Fruit fly (Drosophila melanogaster) whole organism, embryonic: ENCODE results near the gene CG34179.

ENCODE experiments used
- Aef1 ChIP-seq: fragments of 200-800 bp; sonication (Bioruptor generic); IDR thresholded peaks from 3 replicates; pipeline ENCODE4 v1.3.6; 2022; ENCODE audit warnings: missing biosample characterization, missing genetic modification characterization
- Atf-2 ChIP-seq: fragments of 200-800 bp; sonication (Bioruptor generic); optimal IDR thresholded peaks from 2 replicates; lab custom pipeline; 2016; ENCODE audit warnings: missing biosample characterization, missing genetic modification characterization
- CG10267 ChIP-seq: fragments of 200-800 bp; sonication (Bioruptor generic); optimal IDR thresholded peaks from 2 replicates; lab custom pipeline; 2018; ENCODE audit warnings: missing biosample characterization, mild to moderate bottlenecking, missing genetic modification characterization, moderate library complexity
- CG10462 ChIP-seq: fragments of 200-800 bp; sonication (Bioruptor generic); optimal IDR thresholded peaks from 2 replicates; lab custom pipeline; 2016; ENCODE audit warnings: missing biosample characterization, missing genetic modification characterization
- CG10543 ChIP-seq: fragments of 200-800 bp; sonication (Bioruptor generic); optimal IDR thresholded peaks from 3 replicates; lab custom pipeline; 2017; ENCODE audit warnings: missing biosample characterization, mild to moderate bottlenecking, missing genetic modification characterization, moderate library complexity
- CG10959 ChIP-seq: fragments of 200-800 bp; sonication (Bioruptor generic); IDR thresholded peaks from 2 replicates; pipeline ENCODE4 v1.3.6; 2022; ENCODE audit warnings: missing biosample characterization, missing genetic modification characterization
- CG10979 ChIP-seq: fragments of 200-800 bp; sonication (Bioruptor generic); optimal IDR thresholded peaks from 2 replicates; lab custom pipeline; 2018; ENCODE audit warnings: missing biosample characterization, mild to moderate bottlenecking, missing genetic modification characterization, moderate library complexity
- CG12219 ChIP-seq: fragments of 200-800 bp; sonication (Bioruptor generic); optimal IDR thresholded peaks from 3 replicates; lab custom pipeline; 2018; ENCODE audit warnings: missing biosample characterization, mild to moderate bottlenecking, missing genetic modification characterization
- CG12391 ChIP-seq: fragments of 200-800 bp; sonication (Bioruptor generic); optimal IDR thresholded peaks from 3 replicates; lab custom pipeline; 2018; ENCODE audit warnings: missing biosample characterization, mild to moderate bottlenecking, missing genetic modification characterization, moderate library complexity
- CG15479 ChIP-seq: fragments of 200-800 bp; sonication (Bioruptor generic); optimal IDR thresholded peaks from 3 replicates; lab custom pipeline; 2019; ENCODE audit warnings: missing biosample characterization, mild to moderate bottlenecking, missing genetic modification characterization, moderate library complexity
- CG15601 ChIP-seq: fragments of 200-800 bp; sonication (Bioruptor generic); optimal IDR thresholded peaks from 3 replicates; lab custom pipeline; 2019; ENCODE audit warnings: missing biosample characterization, mild to moderate bottlenecking, missing genetic modification characterization, moderate library complexity
- CG17359 ChIP-seq: fragments of 200-800 bp; sonication (Bioruptor generic); optimal IDR thresholded peaks from 3 replicates; lab custom pipeline; 2018; ENCODE audit warnings: missing biosample characterization, mild to moderate bottlenecking, missing genetic modification characterization, moderate library complexity
- CG17802 ChIP-seq: fragments of 200-800 bp; sonication (Bioruptor generic); optimal IDR thresholded peaks from 2 replicates; lab custom pipeline; 2018; ENCODE audit warnings: missing biosample characterization, mild to moderate bottlenecking, missing genetic modification characterization, moderate library complexity
- CG2202 ChIP-seq: fragments of 200-800 bp; sonication (Bioruptor generic); optimal IDR thresholded peaks from 2 replicates; lab custom pipeline; 2018; ENCODE audit warnings: missing biosample characterization, mild to moderate bottlenecking, missing genetic modification characterization
- CG31365 ChIP-seq: fragments of 200-800 bp; sonication (Bioruptor generic); optimal IDR thresholded peaks from 2 replicates; lab custom pipeline; 2018; ENCODE audit warnings: missing biosample characterization, mild to moderate bottlenecking, missing genetic modification characterization
- CG31388 ChIP-seq: fragments of 200-800 bp; sonication (Bioruptor generic); optimal IDR thresholded peaks from 2 replicates; lab custom pipeline; 2016; ENCODE audit warnings: missing biosample characterization, missing genetic modification characterization
- CG31441 ChIP-seq: fragments of 200-800 bp; sonication (Bioruptor generic); IDR thresholded peaks from 2 replicates; pipeline ENCODE4 v1.3.6; 2022; ENCODE audit warnings: missing biosample characterization, missing genetic modification characterization
- CG32532 ChIP-seq: fragments of 200-800 bp; sonication (Bioruptor generic); IDR thresholded peaks from 2 replicates; pipeline ENCODE4 v1.3.6; 2022; ENCODE audit warnings: missing biosample characterization, missing genetic modification characterization
- CG34422 ChIP-seq: fragments of 200-800 bp; sonication (Bioruptor generic); IDR thresholded peaks from 3 replicates; pipeline ENCODE4 v1.3.6; 2022; ENCODE audit warnings: missing biosample characterization, missing genetic modification characterization
- CG3847 ChIP-seq: fragments of 200-800 bp; sonication (Bioruptor generic); IDR thresholded peaks from 2 replicates; pipeline ENCODE4 v1.3.6; 2022; ENCODE audit warnings: missing biosample characterization, missing genetic modification characterization
- CG6689 ChIP-seq: fragments of 200-800 bp; sonication (Bioruptor generic); IDR thresholded peaks from 2 replicates; pipeline ENCODE4 v1.3.6; 2022; ENCODE audit warnings: missing biosample characterization, missing genetic modification characterization
- CG8924 ChIP-seq: fragments of 200-800 bp; optimal IDR thresholded peaks from 3 replicates; lab custom pipeline; 2019; ENCODE audit warnings: missing biosample characterization, mild to moderate bottlenecking, missing genetic modification characterization, moderate library complexity
- CG9727 ChIP-seq: fragments of 200-800 bp; sonication (Bioruptor generic); optimal IDR thresholded peaks from 3 replicates; lab custom pipeline; 2017; ENCODE audit warnings: missing biosample characterization, mild to moderate bottlenecking, missing genetic modification characterization
- CG9932 ChIP-seq: fragments of 200-800 bp; sonication (Bioruptor generic); IDR thresholded peaks from 2 replicates; pipeline ENCODE4 v1.3.6; 2022; ENCODE audit warnings: missing biosample characterization, missing genetic modification characterization
- CoRest ChIP-seq: fragments of 200-800 bp; sonication (Bioruptor generic); optimal IDR thresholded peaks from 3 replicates; lab custom pipeline; 2018; ENCODE audit warnings: missing biosample characterization, mild to moderate bottlenecking, missing genetic modification characterization, moderate library complexity
- CrebB ChIP-seq: fragments of 200-800 bp; sonication (Bioruptor generic); optimal IDR thresholded peaks from 3 replicates; lab custom pipeline; 2018; ENCODE audit warnings: missing biosample characterization, mild to moderate bottlenecking, missing genetic modification characterization
- D ChIP-seq, 2 experiments: fragments of 200-800 bp in 1 of 2; fragments of >200 bp in 1 of 2; sonication (Bioruptor generic) in 1 of 2; optimal IDR thresholded peaks; 2 replicates in 1 of 2; 3 replicates in 1 of 2; lab custom pipeline; 2017; ENCODE audit warnings: mild to moderate bottlenecking in 1 of 2, missing biosample characterization in 1 of 2, missing genetic modification characterization in 1 of 2, missing genetic modification reagents in 1 of 2
- D19A ChIP-seq: fragments of 200-800 bp; optimal IDR thresholded peaks from 3 replicates; lab custom pipeline; 2019; ENCODE audit warnings: missing biosample characterization, mild to moderate bottlenecking, missing genetic modification characterization, moderate library complexity
- Dip2 ChIP-seq: fragments of 200-800 bp; sonication (Bioruptor generic); IDR thresholded peaks from 2 replicates; pipeline ENCODE4 v1.3.6; 2022; ENCODE audit warnings: missing biosample characterization, missing genetic modification characterization
- Drgx ChIP-seq: fragments of 200-800 bp; sonication (Bioruptor generic); IDR thresholded peaks from 2 replicates; pipeline ENCODE4 v1.3.6; 2022; ENCODE audit warnings: missing biosample characterization, missing genetic modification characterization
- E2f1 ChIP-seq: fragments of 200-800 bp; sonication (Bioruptor generic); IDR thresholded peaks from 2 replicates; pipeline ENCODE4 v1.3.6; 2022; ENCODE audit warnings: missing biosample characterization, missing genetic modification characterization
- Fer2 ChIP-seq: fragments of 200-800 bp; sonication (Bioruptor generic); optimal IDR thresholded peaks from 2 replicates; lab custom pipeline; 2018; ENCODE audit warnings: missing biosample characterization, mild to moderate bottlenecking, missing genetic modification characterization, moderate library complexity
- Fer3 ChIP-seq: fragments of 200-800 bp; sonication (Bioruptor generic); optimal IDR thresholded peaks from 2 replicates; lab custom pipeline; 2018; ENCODE audit warnings: missing biosample characterization, mild to moderate bottlenecking, missing genetic modification characterization, moderate library complexity
- HLHmδ ChIP-seq: fragments of 200-800 bp; sonication (Bioruptor generic); optimal IDR thresholded peaks from 2 replicates; lab custom pipeline; 2018; ENCODE audit warnings: missing biosample characterization, mild to moderate bottlenecking, missing genetic modification characterization, moderate library complexity
- MTF-1 ChIP-seq: fragments of 200-800 bp; sonication (Bioruptor generic); optimal IDR thresholded peaks from 2 replicates; lab custom pipeline; 2018; ENCODE audit warnings: missing biosample characterization, mild to moderate bottlenecking, missing genetic modification characterization, borderline replicate concordance
- Mes4 ChIP-seq: fragments of 200-800 bp; sonication (Bioruptor generic); optimal IDR thresholded peaks from 2 replicates; lab custom pipeline; 2016; ENCODE audit warnings: missing biosample characterization, missing genetic modification characterization
- Oaz ChIP-seq: fragments of 200-800 bp; sonication (Bioruptor generic); IDR thresholded peaks from 2 replicates; pipeline ENCODE4 v1.3.6; 2022; ENCODE audit warnings: missing biosample characterization, missing genetic modification characterization
- Ptx1 ChIP-seq: fragments of 200-800 bp; sonication (Bioruptor generic); IDR thresholded peaks from 2 replicates; pipeline ENCODE4 v1.3.6; 2022; ENCODE audit warnings: missing biosample characterization, missing genetic modification characterization
- Vsx1 ChIP-seq: fragments of 200-800 bp; sonication (Bioruptor generic); optimal IDR thresholded peaks from 2 replicates; lab custom pipeline; 2017; ENCODE audit warnings: missing biosample characterization, mild to moderate bottlenecking, missing genetic modification characterization, missing genetic modification reagents
- chif ChIP-seq, 2 experiments: fragments of 200-800 bp; sonication (Bioruptor generic); optimal IDR thresholded peaks; 3 replicates each; lab custom pipeline; 2016; ENCODE audit warnings: missing biosample characterization in 2 of 2, missing genetic modification characterization in 2 of 2
- dm ChIP-seq: fragments of 200-800 bp; sonication (Bioruptor generic); optimal IDR thresholded peaks from 3 replicates; lab custom pipeline; 2016; ENCODE audit warnings: missing biosample characterization, missing genetic modification characterization
- dpn ChIP-seq, 2 experiments: fragments of 200-800 bp; sonication (Bioruptor generic); optimal IDR thresholded peaks; 3 replicates each; lab custom pipeline; 2016; ENCODE audit warnings: missing biosample characterization in 2 of 2, missing genetic modification characterization in 2 of 2
- fd64A ChIP-seq: fragments of 200-800 bp; sonication (Bioruptor generic); optimal IDR thresholded peaks from 3 replicates; lab custom pipeline; 2018; ENCODE audit warnings: missing biosample characterization, mild to moderate bottlenecking, missing genetic modification characterization
- gt ChIP-seq: fragments of 200-800 bp; sonication (Bioruptor generic); IDR thresholded peaks from 2 replicates; pipeline ENCODE4 v1.3.6; 2022; ENCODE audit warnings: missing biosample characterization, missing genetic modification characterization
- klu ChIP-seq: fragments of 200-800 bp; sonication (Bioruptor generic); IDR thresholded peaks from 2 replicates; pipeline ENCODE4 v1.3.6; 2022; ENCODE audit warnings: missing biosample characterization, missing genetic modification characterization
- slou ChIP-seq: fragments of 200-800 bp; sonication (Bioruptor generic); optimal IDR thresholded peaks from 3 replicates; lab custom pipeline; 2016; ENCODE audit warnings: missing biosample characterization, missing genetic modification characterization
- sr ChIP-seq: fragments of 200-800 bp; sonication (Bioruptor generic); IDR thresholded peaks from 3 replicates; pipeline ENCODE4 v1.3.6; 2022; ENCODE audit warnings: missing biosample characterization, missing genetic modification characterization
- toy ChIP-seq: fragments of 200-800 bp; sonication (Bioruptor generic); IDR thresholded peaks from 2 replicates; pipeline ENCODE4 v1.3.6; 2022; ENCODE audit warnings: missing biosample characterization, missing genetic modification characterization
- zen2 ChIP-seq: fragments of 200-800 bp; sonication (Bioruptor generic); IDR thresholded peaks from 3 replicates; pipeline ENCODE4 v1.3.6; 2022; ENCODE audit warnings: missing biosample characterization, missing genetic modification characterization; ENCODE audit not compliant: partially characterized antibody

CG34179 gene

DNA sequence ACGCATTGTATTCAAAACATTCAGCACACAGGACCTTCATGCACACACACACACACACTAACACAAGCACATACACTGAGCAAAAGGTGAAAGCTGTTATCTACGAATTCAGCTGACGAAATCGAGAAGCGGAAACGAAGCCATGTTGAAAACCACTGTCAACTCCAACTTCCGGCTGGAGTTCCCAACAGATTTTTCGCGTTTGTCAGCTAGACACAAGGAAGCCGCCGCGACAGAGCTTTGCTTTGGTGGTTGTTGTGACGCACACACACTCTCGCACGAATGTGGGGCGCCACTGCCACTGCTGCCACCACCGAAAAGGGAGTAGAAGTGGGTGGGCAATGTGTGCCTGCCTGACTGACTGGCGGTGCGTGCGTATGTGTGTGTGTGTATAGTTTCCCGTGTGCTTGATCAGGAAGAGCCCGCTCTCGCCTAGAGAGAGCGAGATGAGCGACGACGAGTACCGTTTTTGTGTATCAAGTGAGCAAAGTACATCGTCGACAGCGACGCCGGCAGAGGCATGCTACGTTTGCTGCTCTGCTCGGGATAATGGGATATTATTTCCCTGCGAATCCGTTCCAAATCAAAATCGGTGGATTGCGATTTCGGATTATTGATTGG lies 50.8 kb downstream of the CG34179 start (continued):
- peak; percentile 39 for TF ChIP-seq CG10267 (tag; lab: Kevin White, UChicago)
- peak; percentile 68 for TF ChIP-seq HLHmδ (GFP tag; lab: Kevin White, UChicago)
- peak; percentile 10 for TF ChIP-seq CG15479
- TF ChIP-seq zen2 = no peak
- TF ChIP-seq D (optimal IDR thresholded peaks at IDR 0.05; lab: Kevin White, UChicago) = no peak
- peak; percentile 52 for TF ChIP-seq D (GFP tag; optimal IDR thresholded peaks at IDR 0.05; lab: Kevin White, UChicago)
- peak; percentile 34 for TF ChIP-seq D19A (tag; lab: Kevin White, UChicago)
- TF ChIP-seq CG6689 (GFP tag; lab: Robert Waterston, UW) = peak; percentile 27
- TF ChIP-seq Oaz (GFP tag; lab: Robert Waterston, UW) = no peak
- TF ChIP-seq CrebB (tag; lab: Kevin White, UChicago) = peak; percentile 48
- TF ChIP-seq Aef1 (GFP tag; lab: Robert Waterston, UW) = no peak
- TF ChIP-seq CG32532 = 0 out of 2 replicates have a peak, but pooled peaks have one; percentile 12
- TF ChIP-seq CG10462 (GFP tag; lab: Kevin White, UChicago) = no peak
- TF ChIP-seq CG10979 (tag; lab: Kevin White, UChicago) = peak; percentile 37
- TF ChIP-seq Vsx1 = peak; percentile 18
- TF ChIP-seq CG12391 (tag; lab: Kevin White, UChicago) = peak; percentile 41
- peak; percentile 68 for TF ChIP-seq CG17359 (tag; lab: Kevin White, UChicago)
- no peak for TF ChIP-seq toy (GFP tag; lab: Robert Waterston, UW)
- no peak for TF ChIP-seq dm (GFP tag; lab: Kevin White, UChicago)
- TF ChIP-seq Mes4 (GFP tag; lab: Kevin White, UChicago) = peak; percentile 51
- no peak for TF ChIP-seq slou (GFP tag; lab: Kevin White, UChicago)
- TF ChIP-seq CG15601 (tag; lab: Kevin White, UChicago) = peak; percentile 66
- peak; percentile 39 for TF ChIP-seq CoRest
- peak; percentile 67 for TF ChIP-seq CG9727 (GFP tag; lab: Kevin White, UChicago)
- no peak for TF ChIP-seq Atf-2
- TF ChIP-seq CG3847 (GFP tag; lab: Robert Waterston, UW) = no peak
- TF ChIP-seq CG8924 (tag; lab: Kevin White, UChicago) = peak; percentile 43
- no peak for TF ChIP-seq CG9932 (GFP tag; lab: Robert Waterston, UW)
- TF ChIP-seq CG34422 (GFP tag; lab: Robert Waterston, UW) = no peak
- TF ChIP-seq fd64A (GFP tag; lab: Kevin White, UChicago) = peak; percentile 78
- TF ChIP-seq sr (GFP tag; lab: Robert Waterston, UW) = 0 out of 3 replicates have a peak, but pooled peaks have one; percentile 4
- TF ChIP-seq CG2202 (tag; lab: Kevin White, UChicago) = peak; percentile 48
- TF ChIP-seq Ptx1 (GFP tag; lab: Robert Waterston, UW) = no peak
- no peak for TF ChIP-seq E2f1
- peak; percentile 60 for TF ChIP-seq CG31441 (GFP tag; lab: Robert Waterston, UW)
- TF ChIP-seq CG10959 (GFP tag; lab: Robert Waterston, UW) = no peak
- TF ChIP-seq CG31388 (GFP tag; lab: Kevin White, UChicago) = no peak
- TF ChIP-seq MTF-1 = peak; percentile 72
- peak; percentile 50 for TF ChIP-seq Fer2 (tag; lab: Kevin White, UChicago)
- TF ChIP-seq CG12219 = peak; percentile 73
- TF ChIP-seq CG17802 (tag; lab: Kevin White, UChicago) = no peak
- peak; percentile 74 for TF ChIP-seq CG31365
- TF ChIP-seq gt (GFP tag; lab: Robert Waterston, UW) = 0 out of 2 replicates have a peak, but pooled peaks have one; percentile 34
- TF ChIP-seq klu (GFP tag; lab: Robert Waterston, UW) = no peak
- TF ChIP-seq CG10543 (GFP tag; lab: Kevin White, UChicago) = peak; percentile 72
- TF ChIP-seq Dip2 (GFP tag; lab: Robert Waterston, UW) = no peak
- no peak for TF ChIP-seq Drgx (GFP tag; lab: Robert Waterston, UW)
- peak; percentile 59 for TF ChIP-seq Fer3 (tag; lab: Kevin White, UChicago)
- TF ChIP-seq dpn (GFP tag; optimal IDR thresholded peaks at IDR 0.05; lab: Kevin White, UChicago) = peak in 1 of 2 experiments; percentile 14
- TF ChIP-seq chif (GFP tag; optimal IDR thresholded peaks at IDR 0.05; lab: Kevin White, UChicago) = no peak
